Worm (Caenorhabditis elegans) whole organism, young adult: ENCODE measurements around the gene srd-13.

Experiments used
- F10E7.11 ChIP-seq: sonication (generic microtip); optimal IDR thresholded peaks from 2 replicates; lab custom pipeline; 2017; ENCODE audit warnings: mild to moderate bottlenecking, missing genetic modification characterization, moderate library complexity, missing compliant biosample characterization
- ama-1 ChIP-seq, 3 experiments: fragments of 150-350 bp in 1 of 3; sonication (generic microtip) in 2 of 3; optimal IDR thresholded peaks; 2 replicates each; lab custom pipeline; 2014 to 2018; ENCODE audit warnings: missing biosample characterization in 2 of 3, missing genetic modification characterization in 2 of 3, missing genetic modification reagents in 2 of 3
- attf-6 ChIP-seq: fragments of 200-800 bp; sonication (Bioruptor generic); IDR thresholded peaks from 2 replicates; pipeline ENCODE4 v1.3.6; 2022; ENCODE audit warnings: missing genetic modification reagents, missing genetic modification characterization, missing compliant biosample characterization
- ceh-27 ChIP-seq: fragments of 200-800 bp; sonication (Bioruptor generic); optimal IDR thresholded peaks from 2 replicates; lab custom pipeline; 2018; ENCODE audit warnings: mild to moderate bottlenecking, missing genetic modification characterization, moderate library complexity, missing compliant biosample characterization
- ets-4 ChIP-seq: fragments of 200-800 bp; sonication (Bioruptor generic); optimal IDR thresholded peaks from 2 replicates; lab custom pipeline; 2018; ENCODE audit warnings: mild to moderate bottlenecking, missing genetic modification characterization, missing compliant biosample characterization
- madf-3 ChIP-seq: fragments of 200-800 bp; sonication (Bioruptor generic); IDR thresholded peaks from 2 replicates; pipeline ENCODE4 v1.3.6; 2022; ENCODE audit warnings: missing genetic modification reagents, missing genetic modification characterization, missing compliant biosample characterization
- mes-4 ChIP-seq: sonication (generic microtip); optimal IDR thresholded peaks from 2 replicates; lab custom pipeline; 2016; ENCODE audit warnings: missing genotype, missing genetic modification characterization, missing compliant biosample characterization
- nfya-1 ChIP-seq: sonication (generic microtip); optimal IDR thresholded peaks from 2 replicates; lab custom pipeline; 2017; ENCODE audit warnings: antibody characterized with exemption, missing compliant biosample characterization, missing genetic modification characterization, borderline replicate concordance; ENCODE audit not compliant: insufficient read depth
- nhr-120 ChIP-seq: fragments of 200-800 bp; sonication (Bioruptor generic); IDR thresholded peaks from 2 replicates; pipeline ENCODE4 v1.3.6; 2022; ENCODE audit warnings: missing genetic modification characterization, missing compliant biosample characterization
- rpc-1 ChIP-seq, 2 experiments: fragments of 150-350 bp in 1 of 2; sonication (generic microtip) in 1 of 2; optimal IDR thresholded peaks; 2 replicates each; lab custom pipeline; 2014 to 2018; ENCODE audit warnings: missing biosample characterization in 1 of 2, missing genetic modification characterization in 1 of 2, missing genetic modification reagents in 1 of 2, missing genotype in 1 of 2
- snpc-4 ChIP-seq, 5 experiments: fragments of 150-350 bp in 1 of 5; sonication (generic microtip) in 4 of 5; optimal IDR thresholded peaks; 2 replicates each; lab custom pipeline; 2014 to 2018; ENCODE audit warnings: missing genetic modification characterization in 5 of 5, missing biosample characterization in 3 of 5, antibody characterized with exemption in 2 of 5, mild to moderate bottlenecking in 2 of 5, missing compliant biosample characterization in 2 of 5, missing genotype in 2 of 5, moderate library complexity in 2 of 5, missing genetic modification reagents in 1 of 5
- unc-62 ChIP-seq: fragments of 150-350 bp; optimal IDR thresholded peaks from 2 replicates; lab custom pipeline; 2014; ENCODE audit warnings: missing biosample characterization, missing genetic modification reagents, missing genetic modification characterization

ce11 chrIV:5591134-5591533 lies 44.3 kb downstream of the srd-13 start:
- TF ChIP-seq nhr-120 (GFP tag; lab: Robert Waterston, UW): no peak
- peak; percentile 52; the same call in 1 of the 2 replicates for TF ChIP-seq madf-3 (GFP tag; lab: Robert Waterston, UW)
- no peak for TF ChIP-seq rpc-1 (optimal IDR thresholded peaks at IDR 0.05; lab: Kevin White, UChicago)
- TF ChIP-seq rpc-1 (tag; optimal IDR thresholded peaks at IDR 0.05; lab: Kevin White, UChicago): no peak
- TF ChIP-seq unc-62 (GFP tag; lab: Kevin White, UChicago): peak; percentile 93
- TF ChIP-seq ets-4 (GFP tag; lab: Kevin White, UChicago): peak; percentile 42
- no peak for TF ChIP-seq F10E7.11 (tag; lab: Kevin White, UChicago)
- no peak for TF ChIP-seq nfya-1 (tag; lab: Kevin White, UChicago)
- TF ChIP-seq mes-4 (tag; lab: Kevin White, UChicago): no peak
- no peak for TF ChIP-seq snpc-4 (GFP tag; optimal IDR thresholded peaks at IDR 0.05; lab: Kevin White, UChicago)
- TF ChIP-seq snpc-4 (tag; optimal IDR thresholded peaks at IDR 0.05; lab: Kevin White, UChicago): peak in 3 of 4 experiments; percentile 24 to 52 (median 39)
- no peak for TF ChIP-seq ama-1 (optimal IDR thresholded peaks at IDR 0.05; lab: Kevin White, UChicago)
- TF ChIP-seq ama-1 (GFP tag; optimal IDR thresholded peaks at IDR 0.05; lab: Kevin White, UChicago): no peak
- TF ChIP-seq ceh-27 (GFP tag; lab: Kevin White, UChicago): peak; percentile 76
- no peak for TF ChIP-seq attf-6
